Fruit fly (Drosophila melanogaster) whole organism, pupa: ENCODE results near the gene CG42857.

Experiments used
- CG10348 ChIP-seq: fragments of 200-800 bp; sonication (Bioruptor generic); IDR thresholded peaks from 2 replicates; pipeline ENCODE4 v1.3.6; 2022; ENCODE audit warnings: missing biosample characterization, missing genetic modification characterization
- CG12605 ChIP-seq: fragments of 200-800 bp; sonication (Bioruptor generic); IDR thresholded peaks from 2 replicates; pipeline ENCODE4 v1.3.6; 2022; ENCODE audit warnings: missing biosample characterization, missing genetic modification characterization
- CG13204 ChIP-seq: fragments of 200-800 bp; sonication (Bioruptor generic); optimal IDR thresholded peaks from 2 replicates; lab custom pipeline; 2018; ENCODE audit warnings: missing biosample characterization, mild to moderate bottlenecking, missing genetic modification characterization, moderate library complexity
- CG14655 ChIP-seq: fragments of 200-800 bp; sonication (Bioruptor generic); optimal IDR thresholded peaks from 3 replicates; lab custom pipeline; 2017; ENCODE audit warnings: mild to moderate bottlenecking, missing biosample characterization, missing genetic modification reagents, missing genetic modification characterization
- CG15710 ChIP-seq: fragments of 200-800 bp; sonication (Bioruptor generic); optimal IDR thresholded peaks from 2 replicates; lab custom pipeline; 2018; ENCODE audit warnings: missing biosample characterization, mild to moderate bottlenecking, missing genetic modification characterization, moderate library complexity
- CG17806 ChIP-seq: fragments of 200-800 bp; sonication (Bioruptor generic); optimal IDR thresholded peaks from 2 replicates; lab custom pipeline; 2018; ENCODE audit warnings: missing biosample characterization, mild to moderate bottlenecking, missing genetic modification characterization, moderate library complexity
- CG32121 ChIP-seq: fragments of 200-800 bp; sonication (Bioruptor generic); IDR thresholded peaks from 2 replicates; pipeline ENCODE4 v1.3.6; 2022; ENCODE audit warnings: missing biosample characterization, missing genetic modification characterization
- CG34367 ChIP-seq: fragments of 200-800 bp; sonication (Bioruptor generic); optimal IDR thresholded peaks from 2 replicates; lab custom pipeline; 2018; ENCODE audit warnings: missing biosample characterization, mild to moderate bottlenecking, missing genetic modification characterization
- CG4496 ChIP-seq: fragments of 200-800 bp; sonication (Bioruptor generic); IDR thresholded peaks from 3 replicates; pipeline ENCODE4 v1.3.6; 2022; ENCODE audit warnings: missing biosample characterization, missing genetic modification characterization
- CG8159 ChIP-seq: fragments of 200-800 bp; sonication (Bioruptor generic); optimal IDR thresholded peaks from 3 replicates; lab custom pipeline; 2018; ENCODE audit warnings: missing biosample characterization, mild to moderate bottlenecking, missing genetic modification characterization, moderate library complexity
- CG8301 ChIP-seq: fragments of 200-800 bp; sonication (Bioruptor generic); optimal IDR thresholded peaks from 2 replicates; lab custom pipeline; 2018; ENCODE audit warnings: missing biosample characterization, mild to moderate bottlenecking, missing genetic modification characterization
- CG9948 ChIP-seq: fragments of 200-800 bp; sonication (Bioruptor generic); optimal IDR thresholded peaks from 2 replicates; lab custom pipeline; 2018; ENCODE audit warnings: missing biosample characterization, mild to moderate bottlenecking, missing genetic modification characterization, moderate library complexity
- D1 ChIP-seq: fragments of 200-800 bp; sonication (Bioruptor generic); optimal IDR thresholded peaks from 2 replicates; lab custom pipeline; 2018; ENCODE audit warnings: missing biosample characterization, mild to moderate bottlenecking, missing genetic modification characterization, moderate library complexity
- EcR ChIP-seq: fragments of 200-800 bp; sonication (Bioruptor generic); optimal IDR thresholded peaks from 3 replicates; lab custom pipeline; 2019; ENCODE audit warnings: missing biosample characterization, missing genetic modification characterization, mild to moderate bottlenecking, moderate library complexity, missing genetic modification reagents
- Ets98B ChIP-seq: fragments of 200-800 bp; sonication (Bioruptor generic); IDR thresholded peaks from 2 replicates; pipeline ENCODE4 v1.3.6; 2022; ENCODE audit warnings: missing biosample characterization, missing genetic modification characterization
- Pif1A ChIP-seq: fragments of 200-800 bp; sonication (Bioruptor generic); optimal IDR thresholded peaks from 3 replicates; lab custom pipeline; 2016; ENCODE audit warnings: missing biosample characterization, missing genetic modification characterization
- Pif1B ChIP-seq: fragments of 200-800 bp; sonication (Bioruptor generic); optimal IDR thresholded peaks from 3 replicates; lab custom pipeline; 2016; ENCODE audit warnings: missing biosample characterization, missing genetic modification characterization
- Snoo ChIP-seq: fragments of 200-800 bp; sonication (Bioruptor generic); optimal IDR thresholded peaks from 3 replicates; lab custom pipeline; 2017; ENCODE audit warnings: missing biosample characterization, mild to moderate bottlenecking, missing genetic modification characterization, inconsistent platforms
- fd96Ca ChIP-seq: fragments of 200-800 bp; sonication (Bioruptor generic); IDR thresholded peaks from 3 replicates; pipeline ENCODE4 v1.3.6; 2022; ENCODE audit warnings: missing biosample characterization, missing genetic modification characterization
- gl ChIP-seq: fragments of 200-800 bp; sonication (Bioruptor generic); optimal IDR thresholded peaks from 2 replicates; lab custom pipeline; 2018; ENCODE audit warnings: missing biosample characterization, mild to moderate bottlenecking, missing genetic modification characterization
- rn ChIP-seq: fragments of 200-800 bp; sonication (Bioruptor generic); IDR thresholded peaks from 2 replicates; pipeline ENCODE4 v1.3.6; 2022; ENCODE audit warnings: missing biosample characterization, missing genetic modification characterization

CG42857 gene

dm6 chr3R:9774821-9775220, 46.2 kb downstream of the CG42857 start, which contains the start of gene topi:
TSS of gene topi (plus strand) at chr3R:9775121.
- TF ChIP-seq CG12605 (GFP tag; lab: Robert Waterston, UW) = no peak
- no peak for TF ChIP-seq fd96Ca
- TF ChIP-seq CG4496 = no peak
- no peak for TF ChIP-seq CG15710 (tag; lab: Kevin White, UChicago)
- TF ChIP-seq Ets98B = no peak
- TF ChIP-seq D1 (tag; lab: Kevin White, UChicago) = no peak
- TF ChIP-seq CG10348 (GFP tag; lab: Robert Waterston, UW) = no peak
- no peak for TF ChIP-seq CG13204
- no peak for TF ChIP-seq CG9948 (tag; lab: Kevin White, UChicago)
- no peak for TF ChIP-seq EcR (GFP tag; lab: Kevin White, UChicago)
- no peak for TF ChIP-seq Pif1B (GFP tag; lab: Kevin White, UChicago)
- TF ChIP-seq CG17806 (tag; lab: Kevin White, UChicago) = no peak
- TF ChIP-seq Snoo (tag; lab: Kevin White, UChicago) = no peak
- TF ChIP-seq Pif1A (GFP tag; lab: Kevin White, UChicago) = no peak
- no peak for TF ChIP-seq CG8159
- no peak for TF ChIP-seq CG34367 (tag; lab: Kevin White, UChicago)
- no peak for TF ChIP-seq CG8301 (tag; lab: Kevin White, UChicago)
- TF ChIP-seq CG32121 = no peak

DNA sequence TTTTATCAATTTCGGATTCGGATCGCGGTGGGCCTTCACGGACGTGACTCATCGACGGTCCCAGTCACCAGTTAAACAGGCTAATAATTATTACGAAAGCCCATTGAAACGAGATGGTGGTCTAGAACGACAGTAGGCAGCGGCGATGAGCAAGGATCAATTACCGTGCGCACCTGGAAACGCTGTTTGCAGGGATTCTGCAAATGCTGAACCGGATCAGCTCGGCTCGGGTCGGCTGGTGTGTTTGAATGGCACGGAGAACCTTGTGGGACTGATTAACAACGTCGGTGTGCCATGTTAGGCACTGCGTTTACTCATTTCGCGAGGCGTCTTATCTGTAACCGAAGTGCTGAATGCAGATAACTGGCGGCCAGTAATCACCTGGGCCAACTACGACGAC, 46.8 kb downstream of the CG42857 start, which contains the start of gene Whamy:
Whamy (minus strand) TSS at position 273 of the 400 bp plus-strand sequence.
- TF ChIP-seq CG34367 (tag; lab: Kevin White, UChicago) = no peak
- TF ChIP-seq D1 (tag; lab: Kevin White, UChicago) = no peak
- no peak for TF ChIP-seq fd96Ca
- no peak for TF ChIP-seq Snoo (tag; lab: Kevin White, UChicago)
- TF ChIP-seq Ets98B = no peak
- TF ChIP-seq CG13204 = no peak
- TF ChIP-seq CG32121 = no peak
- TF ChIP-seq rn (GFP tag; lab: Robert Waterston, UW) = no peak
- no peak for TF ChIP-seq CG15710 (tag; lab: Kevin White, UChicago)
- TF ChIP-seq CG8301 (tag; lab: Kevin White, UChicago) = no peak
- no peak for TF ChIP-seq Pif1B (GFP tag; lab: Kevin White, UChicago)
- TF ChIP-seq CG4496 = no peak
- no peak for TF ChIP-seq CG9948 (tag; lab: Kevin White, UChicago)
- TF ChIP-seq CG14655 (GFP tag; lab: Kevin White, UChicago) = no peak

DNA sequence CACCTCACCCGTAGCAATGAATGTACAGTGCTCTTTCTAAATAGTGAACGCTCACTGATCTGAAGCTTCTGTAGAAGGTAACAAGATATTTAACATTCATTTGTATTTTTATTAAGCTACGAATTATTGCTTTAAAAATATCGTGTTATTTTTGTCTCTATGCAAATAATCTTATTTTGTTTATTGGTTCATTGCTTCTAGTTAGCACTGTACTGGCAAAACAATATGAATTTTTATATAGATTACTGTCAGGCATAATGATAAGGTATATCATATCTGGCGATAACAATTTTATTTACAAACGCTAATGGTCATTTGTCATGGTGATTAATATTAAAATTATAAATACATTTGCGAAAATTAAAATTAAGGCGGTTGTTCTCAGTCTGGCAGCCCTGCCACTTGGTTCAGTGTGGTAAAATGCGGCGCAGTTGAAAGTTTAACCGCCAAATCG, 49.4 kb downstream of the CG42857 start, which contains the start of gene CG9471:
CG9471 (minus strand) TSS at position 24 of the 454 bp plus-strand sequence.
- TF ChIP-seq CG10348 (GFP tag; lab: Robert Waterston, UW) (peak; percentile 59), gl (tag; lab: Kevin White, UChicago) (peak; percentile 77), CG32121 (peak; percentile 91), CG34367 (tag; lab: Kevin White, UChicago) (peak; percentile 89), Snoo (tag; lab: Kevin White, UChicago) (peak; percentile 92), rn (GFP tag; lab: Robert Waterston, UW) (peak; percentile 82), CG13204 (no peak), CG4496 (peak; percentile 97), fd96Ca (peak; percentile 42; the same call in 1 of the 3 replicates), CG9948 (tag; lab: Kevin White, UChicago) (peak; percentile 89), D1 (tag; lab: Kevin White, UChicago) (no peak), CG17806 (tag; lab: Kevin White, UChicago) (peak; percentile 93), EcR (GFP tag; lab: Kevin White, UChicago) (peak; percentile 25), CG8159 (peak; percentile 91), CG8301 (tag; lab: Kevin White, UChicago) (peak; percentile 91), Pif1A (GFP tag; lab: Kevin White, UChicago) (peak; percentile 95), Ets98B (peak; percentile 95), Pif1B (GFP tag; lab: Kevin White, UChicago) (peak; percentile 93), CG12605 (GFP tag; lab: Robert Waterston, UW) (peak; percentile 94), CG15710 (tag; lab: Kevin White, UChicago) (peak; percentile 91), CG14655 (GFP tag; lab: Kevin White, UChicago) (no peak)
- TF ChIP-seq, all 21 proteins: peak for 18
